Worm (Caenorhabditis elegans) whole organism, L4 larva: Measurements from ENCODE around the gene srt-49.

Source experiments
- F44E2.7 ChIP-seq: fragments of 200-800 bp; sonication (Bioruptor generic); IDR thresholded peaks from 2 replicates; pipeline ENCODE4 v2.1.2; 2022; ENCODE audit warnings: missing genetic modification characterization, missing compliant biosample characterization
- F49E8.2 ChIP-seq: sonication (generic microtip); optimal IDR thresholded peaks from 2 replicates; lab custom pipeline; 2016; ENCODE audit warnings: missing compliant biosample characterization, mild to moderate bottlenecking, missing genetic modification characterization, borderline replicate concordance
- R02D3.7 ChIP-seq: fragments of 150-350 bp; sonication (generic microtip); optimal IDR thresholded peaks from 3 replicates; lab custom pipeline; 2014; ENCODE audit warnings: missing biosample characterization, missing genetic modification characterization
- T20F7.1 ChIP-seq: fragments of 200-800 bp; sonication (Bioruptor generic); optimal IDR thresholded peaks from 2 replicates; lab custom pipeline; 2018; ENCODE audit warnings: mild to moderate bottlenecking, missing genetic modification characterization, missing compliant biosample characterization
- Y5F2A.4 ChIP-seq: fragments of 200-800 bp; sonication (Bioruptor generic); optimal IDR thresholded peaks from 2 replicates; lab custom pipeline; 2018; ENCODE audit warnings: mild to moderate bottlenecking, missing genetic modification characterization, missing compliant biosample characterization
- ZK337.2 ChIP-seq: fragments of 200-800 bp; sonication (Bioruptor generic); IDR thresholded peaks from 2 replicates; pipeline ENCODE4 v1.3.6; 2022; ENCODE audit warnings: missing genetic modification reagents, missing genetic modification characterization, missing compliant biosample characterization
- aha-1 ChIP-seq: fragments of 150-350 bp; peaks from one replicate; lab custom pipeline; 2014; ENCODE audit warnings: missing biosample characterization, missing genetic modification characterization
- ama-1 ChIP-seq: fragments of 150-350 bp; optimal IDR thresholded peaks from 2 replicates; lab custom pipeline; 2014; ENCODE audit warnings: inconsistent platforms, mixed read lengths
- arid-1 ChIP-seq: fragments of 200-800 bp; sonication (Bioruptor generic); conservative IDR thresholded peaks from 2 replicates; pipeline ENCODE4 v1.3.6; 2022; ENCODE audit warnings: missing genetic modification reagents, missing genetic modification characterization, missing compliant biosample characterization
- ceh-28 ChIP-seq: fragments of 150-350 bp; optimal IDR thresholded peaks from 2 replicates; lab custom pipeline; 2014; ENCODE audit warnings: missing biosample characterization, missing genetic modification reagents, missing genetic modification characterization
- ces-1 ChIP-seq: fragments of 150-350 bp; sonication (generic microtip); optimal IDR thresholded peaks from 4 replicates; lab custom pipeline; 2014; ENCODE audit warnings: missing biosample characterization, missing genetic modification reagents, missing genetic modification characterization
- cey-2 ChIP-seq: sonication (generic microtip); optimal IDR thresholded peaks from 3 replicates; lab custom pipeline; 2017; ENCODE audit warnings: missing genetic modification characterization, mild to moderate bottlenecking, missing compliant biosample characterization, antibody characterized with exemption, borderline replicate concordance; ENCODE audit not compliant: insufficient read depth
- daf-12 ChIP-seq: fragments of 150-350 bp; optimal IDR thresholded peaks from 2 replicates; lab custom pipeline; 2014; ENCODE audit warnings: missing biosample characterization, missing genetic modification reagents, missing genetic modification characterization
- daf-19 ChIP-seq: fragments of 200-800 bp; sonication (Bioruptor generic); conservative IDR thresholded peaks from 2 replicates; pipeline ENCODE4 v1.3.6; 2022; ENCODE audit warnings: missing genetic modification characterization, missing compliant biosample characterization
- dmd-6 ChIP-seq: fragments of 200-800 bp; sonication (Bioruptor generic); IDR thresholded peaks from 2 replicates; pipeline ENCODE4 v1.3.6; 2022; ENCODE audit warnings: missing genetic modification reagents, missing genetic modification characterization, missing compliant biosample characterization
- dpl-1 ChIP-seq: fragments of 150-350 bp; optimal IDR thresholded peaks from 2 replicates; lab custom pipeline; 2014; ENCODE audit warnings: missing biosample characterization, missing genetic modification reagents, missing genetic modification characterization
- duxl-1 ChIP-seq: sonication (generic microtip); optimal IDR thresholded peaks from 2 replicates; lab custom pipeline; 2016; ENCODE audit warnings: mild to moderate bottlenecking, missing genetic modification characterization, moderate library complexity, missing compliant biosample characterization; ENCODE audit not compliant: poor library complexity
- egl-27 ChIP-seq: sonication (generic microtip); optimal IDR thresholded peaks from 3 replicates; lab custom pipeline; 2017; ENCODE audit warnings: missing biosample characterization, missing genetic modification reagents, missing genetic modification characterization
- egl-43 ChIP-seq: fragments of 200-800 bp; sonication (Bioruptor generic); IDR thresholded peaks from 2 replicates; pipeline ENCODE4 v1.3.6; 2022; ENCODE audit warnings: missing genetic modification reagents, missing genetic modification characterization, missing compliant biosample characterization
- hmg-1.1 ChIP-seq: fragments of 200-800 bp; sonication (Bioruptor generic); IDR thresholded peaks from 2 replicates; pipeline ENCODE4 v1.3.6; 2022; ENCODE audit warnings: missing genetic modification reagents, missing genetic modification characterization, missing compliant biosample characterization
- lin-13 ChIP-seq: fragments of 150-350 bp; optimal IDR thresholded peaks from 2 replicates; lab custom pipeline; 2014; ENCODE audit warnings: missing biosample characterization, missing genetic modification reagents, missing genetic modification characterization
- lin-29 ChIP-seq: fragments of 200-800 bp; sonication (Bioruptor generic); IDR thresholded peaks from 2 replicates; pipeline ENCODE4 v1.3.6; 2022; ENCODE audit warnings: missing genetic modification reagents, missing genetic modification characterization, missing compliant biosample characterization
- lin-38 ChIP-seq: fragments of 200-800 bp; sonication (Bioruptor generic); IDR thresholded peaks from 2 replicates; pipeline ENCODE4 v1.3.6; 2022; ENCODE audit warnings: missing genetic modification reagents, missing genetic modification characterization, missing compliant biosample characterization
- mdl-1 ChIP-seq, 2 experiments: fragments of 150-350 bp in 1 of 2; sonication (generic microtip) in 1 of 2; optimal IDR thresholded peaks; 2 replicates each; lab custom pipeline; 2014 to 2017; ENCODE audit warnings: missing biosample characterization in 2 of 2, missing genetic modification characterization in 2 of 2
- mxl-2 ChIP-seq: fragments of 200-800 bp; sonication (Bioruptor generic); conservative IDR thresholded peaks from 2 replicates; pipeline ENCODE4 v1.3.6; 2022; ENCODE audit warnings: missing genetic modification reagents, missing genetic modification characterization, missing compliant biosample characterization
- mxl-3 ChIP-seq: fragments of 200-800 bp; sonication (Bioruptor generic); optimal IDR thresholded peaks from 2 replicates; lab custom pipeline; 2018; ENCODE audit warnings: mild to moderate bottlenecking, missing genetic modification characterization, missing compliant biosample characterization
- nhr-10 ChIP-seq: fragments of 150-350 bp; optimal IDR thresholded peaks from 2 replicates; lab custom pipeline; 2014; ENCODE audit warnings: missing biosample characterization, missing genetic modification characterization
- nhr-11 ChIP-seq: fragments of 150-350 bp; optimal IDR thresholded peaks from 2 replicates; lab custom pipeline; 2014; ENCODE audit warnings: missing biosample characterization, missing genetic modification characterization
- nhr-25 ChIP-seq: sonication (generic microtip); optimal IDR thresholded peaks from 2 replicates; lab custom pipeline; 2017; ENCODE audit warnings: missing genetic modification characterization, mild to moderate bottlenecking, missing compliant biosample characterization, antibody characterized with exemption, moderate library complexity, borderline replicate concordance; ENCODE audit not compliant: insufficient read depth
- nhr-42 ChIP-seq: fragments of 200-800 bp; sonication (Bioruptor generic); IDR thresholded peaks from 2 replicates; pipeline ENCODE4 v1.3.6; 2022; ENCODE audit warnings: missing genetic modification characterization, missing compliant biosample characterization
- nhr-77 ChIP-seq: fragments of 150-350 bp; optimal IDR thresholded peaks from 2 replicates; lab custom pipeline; 2014; ENCODE audit warnings: missing biosample characterization, missing genetic modification characterization
- pha-4 ChIP-seq, 2 experiments: fragments of 150-350 bp in 1 of 2; fragments of 200-800 bp in 1 of 2; sonication (Bioruptor generic) in 1 of 2; IDR thresholded peaks in 1 of 2; optimal IDR thresholded peaks in 1 of 2; 2 replicates each; pipeline versions ENCODE4 v1.3.6 to Lab custom; 2014 to 2022; ENCODE audit warnings: missing genetic modification characterization in 2 of 2, missing genetic modification reagents in 2 of 2, missing biosample characterization in 1 of 2, missing compliant biosample characterization in 1 of 2
- rbr-2 ChIP-seq: sonication (generic microtip); optimal IDR thresholded peaks from 2 replicates; lab custom pipeline; 2016; ENCODE audit warnings: missing genotype, missing genetic modification characterization, missing compliant biosample characterization
- sdz-12 ChIP-seq: fragments of 200-800 bp; sonication (Bioruptor generic); optimal IDR thresholded peaks from 2 replicates; lab custom pipeline; 2018; ENCODE audit warnings: mild to moderate bottlenecking, missing genetic modification characterization, missing compliant biosample characterization
- set-16 ChIP-seq: fragments of 200-800 bp; sonication (Bioruptor generic); IDR thresholded peaks from 2 replicates; pipeline ENCODE4 v1.3.6; 2022; ENCODE audit warnings: missing genetic modification reagents, missing genetic modification characterization, missing compliant biosample characterization
- snpc-1.2 ChIP-seq: fragments of 200-800 bp; sonication (Bioruptor generic); IDR thresholded peaks from 2 replicates; pipeline ENCODE4 v1.3.6; 2022; ENCODE audit warnings: missing genetic modification reagents, missing genetic modification characterization, missing compliant biosample characterization
- unc-39 ChIP-seq: sonication (generic microtip); optimal IDR thresholded peaks from 2 replicates; lab custom pipeline; 2017; ENCODE audit warnings: missing biosample characterization, missing genetic modification characterization
- zfp-2 ChIP-seq: sonication (generic microtip); optimal IDR thresholded peaks from 2 replicates; lab custom pipeline; 2016; ENCODE audit warnings: mild to moderate bottlenecking, missing genetic modification characterization, missing compliant biosample characterization
- ztf-11 ChIP-seq: fragments of 150-350 bp; optimal IDR thresholded peaks from 2 replicates; lab custom pipeline; 2014; ENCODE audit warnings: missing biosample characterization, missing genetic modification characterization

srt-49 gene

ce11 chrIV:15059150-15059549 is 39.0 kb downstream of the srt-49 start (continued):
- TF ChIP-seq arid-1 (GFP tag; lab: Robert Waterston, UW) = peak; percentile 88

ce11 chrIV:15057994-15058393 is 40.2 kb downstream of the srt-49 start, which contains the start of gene Y41E3.13:
Gene Y41E3.13 (plus strand): TSS chrIV:15058294.
- TF ChIP-seq aha-1 (tag; lab: Kevin White, UChicago) (peak; percentile 14), sdz-12 (GFP tag; lab: Kevin White, UChicago) (no peak)
- TF ChIP-seq, all 104 proteins: peak for 1

ce11 chrIV:15056081-15056586 is 42.1 kb downstream of the srt-49 start, which contains the start of gene Y41E3.19:
Gene Y41E3.19 (plus strand): TSS chrIV:15056131.
- TF ChIP-seq hmg-1.1 (GFP tag; lab: Robert Waterston, UW) = no peak
- no peak for TF ChIP-seq mxl-3
- no peak for TF ChIP-seq set-16
- peak; percentile 68; the same call in 1 of the 2 replicates for TF ChIP-seq snpc-1.2 (GFP tag; lab: Robert Waterston, UW)
- no peak for TF ChIP-seq dmd-6 (GFP tag; lab: Robert Waterston, UW)

ce11 chrIV:15053271-15053670 is 44.9 kb downstream of the srt-49 start, which contains the start of gene srt-47:
Gene srt-47 (minus strand): TSS chrIV:15053371.
- no peak for TF ChIP-seq rbr-2 (tag; lab: Kevin White, UChicago)
- TF ChIP-seq dpl-1 (GFP tag; lab: Kevin White, UChicago) = no peak
- TF ChIP-seq ceh-28 (tag; lab: Kevin White, UChicago) = no peak
- no peak for TF ChIP-seq egl-43 (GFP tag; lab: Robert Waterston, UW)
- TF ChIP-seq, all 104 proteins: peak for 0

- no peak for TF ChIP-seq ama-1
- TF ChIP-seq pha-4 (GFP tag; IDR thresholded peaks at IDR 0.05; lab: Robert Waterston, UW) = no peak
- TF ChIP-seq pha-4 (tag; optimal IDR thresholded peaks at IDR 0.05; lab: Kevin White, UChicago) = no peak
- TF ChIP-seq daf-12 (tag; lab: Kevin White, UChicago) = no peak
- TF ChIP-seq mxl-3 = no peak
- TF ChIP-seq ces-1 (GFP tag; lab: Kevin White, UChicago) = no peak
- no peak for TF ChIP-seq unc-39 (tag; lab: Kevin White, UChicago)
- no peak for TF ChIP-seq nhr-42
- TF ChIP-seq nhr-11 (tag; lab: Kevin White, UChicago) = no peak
Observed at ce11 chrIV:15051045-15051444, 47.1 kb downstream of the srt-49 start.

- TF ChIP-seq zfp-2 (tag; lab: Kevin White, UChicago) = no peak
- no peak for TF ChIP-seq F49E8.2 (tag; lab: Kevin White, UChicago)
- no peak for TF ChIP-seq T20F7.1 (GFP tag; lab: Kevin White, UChicago)
- TF ChIP-seq R02D3.7 = no peak
- TF ChIP-seq mdl-1 (tag; optimal IDR thresholded peaks at IDR 0.05; lab: Kevin White, UChicago) = no peak
- no peak for TF ChIP-seq Y5F2A.4 (GFP tag; lab: Kevin White, UChicago)
- TF ChIP-seq cey-2 (tag; lab: Kevin White, UChicago) = no peak
- TF ChIP-seq lin-29 = no peak
- peak; percentile 6 for TF ChIP-seq duxl-1
- TF ChIP-seq F44E2.7 = no peak
- no peak for TF ChIP-seq ztf-11
- TF ChIP-seq lin-38 (GFP tag; lab: Robert Waterston, UW) = peak; percentile 42
- TF ChIP-seq nhr-25 (tag; lab: Kevin White, UChicago) = no peak
- TF ChIP-seq ceh-28 (tag; lab: Kevin White, UChicago) = no peak
- no peak for TF ChIP-seq nhr-10 (tag; lab: Kevin White, UChicago)
- TF ChIP-seq lin-13 (GFP tag; lab: Kevin White, UChicago) = no peak
- no peak for TF ChIP-seq daf-12 (tag; lab: Kevin White, UChicago)
- TF ChIP-seq mxl-2 = no peak
- TF ChIP-seq ZK337.2 (GFP tag; lab: Robert Waterston, UW) = no peak
- TF ChIP-seq daf-19 = no peak
- no peak for TF ChIP-seq dpl-1 (GFP tag; lab: Kevin White, UChicago)
- TF ChIP-seq egl-27 = no peak
- TF ChIP-seq nhr-77 = no peak
Observed at ce11 chrIV:15049288-15050094, 48.7 kb downstream of the srt-49 start.
